Fruit fly (Drosophila melanogaster) whole organism, adult: Measurements from ENCODE around the gene CG31300.

Source experiments
- CG11617 ChIP-seq: fragments of 200-800 bp; sonication (Bioruptor generic); optimal IDR thresholded peaks from 2 replicates; lab custom pipeline; 2017; ENCODE audit warnings: mild to moderate bottlenecking, missing biosample characterization, missing genetic modification reagents, missing genetic modification characterization
- CG1620 ChIP-seq: fragments of 200-800 bp; sonication (Bioruptor generic); optimal IDR thresholded peaks from 2 replicates; lab custom pipeline; 2016; ENCODE audit warnings: missing biosample characterization, missing genetic modification characterization
- CG5204 ChIP-seq: fragments of 200-800 bp; sonication (Bioruptor generic); optimal IDR thresholded peaks from 2 replicates; lab custom pipeline; 2016; ENCODE audit warnings: missing biosample characterization, missing genetic modification characterization
- CG7045 ChIP-seq: fragments of 200-800 bp; sonication (Bioruptor generic); optimal IDR thresholded peaks from 2 replicates; lab custom pipeline; 2017; ENCODE audit warnings: missing biosample characterization, mild to moderate bottlenecking, missing genetic modification characterization
- CG7101 ChIP-seq: fragments of 200-800 bp; sonication (Bioruptor generic); optimal IDR thresholded peaks from 2 replicates; lab custom pipeline; 2018; ENCODE audit warnings: missing biosample characterization, mild to moderate bottlenecking, missing genetic modification characterization, moderate library complexity
- cnc ChIP-seq, 2 experiments: fragments of >200 bp; optimal IDR thresholded peaks; 2 replicates each; lab custom pipeline; 2017
- kay ChIP-seq: fragments of 200-800 bp; sonication (Bioruptor generic); peaks from one replicate; lab custom pipeline; 2016; ENCODE audit warnings: missing biosample characterization, missing genetic modification characterization, borderline replicate concordance
- ovo ChIP-seq: fragments of 200-800 bp; sonication (Bioruptor generic); optimal IDR thresholded peaks from 2 replicates; lab custom pipeline; 2016; ENCODE audit warnings: missing biosample characterization, missing genetic modification characterization
- pad ChIP-seq: fragments of 200-800 bp; sonication (Bioruptor generic); optimal IDR thresholded peaks from 3 replicates; lab custom pipeline; 2017; ENCODE audit warnings: missing biosample characterization, missing genetic modification characterization, mild to moderate bottlenecking, moderate library complexity, missing genetic modification reagents

- TF ChIP-seq CG7101 (tag; lab: Kevin White, UChicago) = no peak
- TF ChIP-seq ovo = no peak
- TF ChIP-seq pad (GFP tag; lab: Kevin White, UChicago) = no peak
- no peak for TF ChIP-seq CG5204 (GFP tag; lab: Kevin White, UChicago)
- TF ChIP-seq CG1620 (GFP tag; lab: Kevin White, UChicago) = no peak
- no peak for TF ChIP-seq cnc (optimal IDR thresholded peaks at IDR 0.05; lab: Kevin White, UChicago)
- no peak for TF ChIP-seq CG11617 (GFP tag; lab: Kevin White, UChicago)
- no peak for TF ChIP-seq kay (GFP tag; lab: Kevin White, UChicago)
- TF ChIP-seq CG7045 (GFP tag; lab: Kevin White, UChicago) = no peak
Observed at dm6 chr3R:25277112-25277511, 6.3 kb upstream of the CG31300 start, which contains the start of gene CG10513.
